Fruit fly (Drosophila melanogaster) S2 (cell line): ENCODE measurements around the gene Or65a.

ENCODE experiments used
- CG8478 ChIP-seq: fragments of >200 bp; optimal IDR thresholded peaks from 2 replicates; lab custom pipeline; 2018
- CTCF ChIP-seq, 2 experiments: fragments of >200 bp; optimal IDR thresholded peaks; 2 replicates each; lab custom pipeline; 2018

- TF ChIP-seq CG8478 (no peak), CTCF (optimal IDR thresholded peaks at IDR 0.05; lab: Kevin White, UChicago) (no peak)
Measured at dm6 chr3L:6363626-6364025, 43.2 kb downstream of the Or65a start.
